Worm (Caenorhabditis elegans) whole organism, young adult: Measurements from ENCODE around the gene Y39A1A.27.
A peak's percentile ranks its signal among the peaks of the same experiment; 100 is the strongest.

Experiments used
- B0261.1 ChIP-seq: sonication (generic microtip); optimal IDR thresholded peaks from 2 replicates; lab custom pipeline; 2016; ENCODE audit warnings: mild to moderate bottlenecking, missing genetic modification characterization, moderate library complexity, missing compliant biosample characterization
- B0336.3 ChIP-seq: fragments of 200-800 bp; sonication (Bioruptor generic); IDR thresholded peaks from 2 replicates; pipeline ENCODE4 v1.3.6; 2022; ENCODE audit warnings: missing genetic modification characterization, missing compliant biosample characterization
- C06A6.2 ChIP-seq: fragments of 200-800 bp; sonication (Bioruptor generic); conservative IDR thresholded peaks from 2 replicates; pipeline ENCODE4 v1.3.6; 2022; ENCODE audit warnings: missing genetic modification characterization, missing compliant biosample characterization
- C17E4.6 ChIP-seq: fragments of 200-800 bp; sonication (Bioruptor generic); IDR thresholded peaks from 2 replicates; pipeline ENCODE4 v1.3.6; 2022; ENCODE audit warnings: missing genetic modification reagents, missing genetic modification characterization, missing compliant biosample characterization
- F37B4.10 ChIP-seq: fragments of 200-800 bp; sonication (Bioruptor generic); IDR thresholded peaks from 2 replicates; pipeline ENCODE4 v1.3.6; 2022; ENCODE audit warnings: missing genetic modification characterization, missing compliant biosample characterization
- F52B5.7 ChIP-seq: sonication (generic microtip); optimal IDR thresholded peaks from 2 replicates; lab custom pipeline; 2016; ENCODE audit warnings: mild to moderate bottlenecking, missing genetic modification characterization, missing compliant biosample characterization
- F57C9.4 ChIP-seq: sonication (generic microtip); optimal IDR thresholded peaks from 2 replicates; lab custom pipeline; 2017; ENCODE audit warnings: mild to moderate bottlenecking, missing genetic modification characterization, missing compliant biosample characterization
- T26A5.8 ChIP-seq: sonication (generic microtip); optimal IDR thresholded peaks from 2 replicates; lab custom pipeline; 2016; ENCODE audit warnings: missing genetic modification characterization, missing compliant biosample characterization
- Y53G8AR.9 ChIP-seq: fragments of 200-800 bp; sonication (Bioruptor generic); conservative IDR thresholded peaks from 2 replicates; pipeline ENCODE4 v1.3.6; 2022; ENCODE audit warnings: missing genetic modification reagents, missing genetic modification characterization, missing compliant biosample characterization
- Y67H2A.10 ChIP-seq: fragments of 200-800 bp; sonication (Bioruptor generic); conservative IDR thresholded peaks from 2 replicates; pipeline ENCODE4 v1.3.6; 2022; ENCODE audit warnings: missing genetic modification reagents, missing genetic modification characterization, missing compliant biosample characterization
- athp-1 ChIP-seq: sonication (generic microtip); optimal IDR thresholded peaks from 2 replicates; lab custom pipeline; 2017; ENCODE audit warnings: mild to moderate bottlenecking, missing genetic modification characterization, missing compliant biosample characterization
- bed-1 ChIP-seq: fragments of 200-800 bp; sonication (Bioruptor generic); IDR thresholded peaks from 2 replicates; pipeline ENCODE4 v1.3.6; 2022; ENCODE audit warnings: missing genetic modification reagents, missing genetic modification characterization, missing compliant biosample characterization
- bed-2 ChIP-seq: fragments of 200-800 bp; sonication (Bioruptor generic); IDR thresholded peaks from 2 replicates; pipeline ENCODE4 v1.3.6; 2022; ENCODE audit warnings: missing genetic modification reagents, missing genetic modification characterization, missing compliant biosample characterization
- ccch-3 ChIP-seq: fragments of 200-800 bp; sonication (Bioruptor generic); optimal IDR thresholded peaks from 2 replicates; lab custom pipeline; 2018; ENCODE audit warnings: mild to moderate bottlenecking, missing genetic modification characterization, missing compliant biosample characterization
- ceh-100 ChIP-seq: fragments of 200-800 bp; sonication (Bioruptor generic); IDR thresholded peaks from 2 replicates; pipeline ENCODE4 v1.3.6; 2022; ENCODE audit warnings: missing genetic modification reagents, missing genetic modification characterization, missing compliant biosample characterization
- ceh-79 ChIP-seq: sonication (generic microtip); optimal IDR thresholded peaks from 2 replicates; lab custom pipeline; 2017; ENCODE audit warnings: mild to moderate bottlenecking, missing genetic modification characterization, missing compliant biosample characterization
- chd-7 ChIP-seq: sonication (generic microtip); optimal IDR thresholded peaks from 2 replicates; lab custom pipeline; 2016; ENCODE audit warnings: mild to moderate bottlenecking, missing genetic modification characterization, moderate library complexity, missing compliant biosample characterization
- dpff-1 ChIP-seq: sonication (generic microtip); optimal IDR thresholded peaks from 2 replicates; lab custom pipeline; 2017; ENCODE audit warnings: mild to moderate bottlenecking, missing genetic modification characterization, missing compliant biosample characterization
- efl-1 ChIP-seq: fragments of 150-350 bp; optimal IDR thresholded peaks from 2 replicates; lab custom pipeline; 2014; ENCODE audit warnings: missing biosample characterization, missing genetic modification reagents, missing genetic modification characterization
- egl-18 ChIP-seq: fragments of 200-800 bp; sonication (Bioruptor generic); IDR thresholded peaks from 2 replicates; pipeline ENCODE4 v1.3.6; 2022; ENCODE audit warnings: missing genetic modification reagents, missing genetic modification characterization, missing compliant biosample characterization
- fkh-3 ChIP-seq: sonication (generic microtip); optimal IDR thresholded peaks from 2 replicates; lab custom pipeline; 2016; ENCODE audit warnings: mild to moderate bottlenecking, missing genetic modification characterization, missing compliant biosample characterization
- hlh-26 ChIP-seq: fragments of 200-800 bp; sonication (Bioruptor generic); conservative IDR thresholded peaks from 2 replicates; pipeline ENCODE4 v1.3.6; 2022; ENCODE audit warnings: missing genetic modification reagents, missing genetic modification characterization, missing compliant biosample characterization
- hrde-1 ChIP-seq: sonication (generic microtip); optimal IDR thresholded peaks from 2 replicates; lab custom pipeline; 2016; ENCODE audit warnings: missing genetic modification characterization, mild to moderate bottlenecking, missing compliant biosample characterization, moderate library complexity, missing genotype, missing genetic modification reagents, borderline replicate concordance
- let-607 ChIP-seq, 2 experiments: fragments of 200-800 bp in 1 of 2; sonication (Bioruptor generic) in 1 of 2; sonication (generic microtip) in 1 of 2; optimal IDR thresholded peaks; 2 replicates each; lab custom pipeline; 2016 to 2018; ENCODE audit warnings: mild to moderate bottlenecking in 2 of 2, missing compliant biosample characterization in 2 of 2, missing genetic modification characterization in 2 of 2, moderate library complexity in 2 of 2, missing genotype in 1 of 2
- lin-35 ChIP-seq, 3 experiments: fragments of 150-350 bp in 2 of 3; sonication (generic microtip) in 1 of 3; optimal IDR thresholded peaks; 2 replicates each; lab custom pipeline; 2014 to 2018; ENCODE audit warnings: missing biosample characterization in 3 of 3, missing genetic modification characterization in 3 of 3, missing genetic modification reagents in 3 of 3
- mcd-1 ChIP-seq: fragments of 200-800 bp; sonication (Bioruptor generic); IDR thresholded peaks from 2 replicates; pipeline ENCODE4 v1.3.6; 2022; ENCODE audit warnings: missing genetic modification reagents, missing genetic modification characterization, missing compliant biosample characterization
- nfya-2 ChIP-seq: fragments of 200-800 bp; sonication (Bioruptor generic); IDR thresholded peaks from 2 replicates; pipeline ENCODE4 v1.3.6; 2022; ENCODE audit warnings: missing genetic modification reagents, missing genetic modification characterization, missing compliant biosample characterization
- nfyb-1 ChIP-seq: fragments of 200-800 bp; sonication (Bioruptor generic); IDR thresholded peaks from 2 replicates; pipeline ENCODE4 v1.3.6; 2022; ENCODE audit warnings: missing genetic modification reagents, missing genetic modification characterization, missing compliant biosample characterization
- nhr-120 ChIP-seq: fragments of 200-800 bp; sonication (Bioruptor generic); IDR thresholded peaks from 2 replicates; pipeline ENCODE4 v1.3.6; 2022; ENCODE audit warnings: missing genetic modification characterization, missing compliant biosample characterization
- nhr-80 ChIP-seq: sonication (generic microtip); optimal IDR thresholded peaks from 2 replicates; lab custom pipeline; 2016; ENCODE audit warnings: missing genetic modification characterization, missing compliant biosample characterization
- somi-1 ChIP-seq: fragments of 200-800 bp; sonication (Bioruptor generic); optimal IDR thresholded peaks from 2 replicates; lab custom pipeline; 2018; ENCODE audit warnings: mild to moderate bottlenecking, missing genetic modification characterization, missing compliant biosample characterization
- tbx-9 ChIP-seq: sonication (generic microtip); optimal IDR thresholded peaks from 2 replicates; lab custom pipeline; 2016; ENCODE audit warnings: borderline replicate concordance, missing genetic modification characterization, inconsistent platforms, missing compliant biosample characterization
- zfh-2 ChIP-seq: fragments of 200-800 bp; sonication (Bioruptor generic); conservative IDR thresholded peaks from 2 replicates; pipeline ENCODE4 v1.3.6; 2022; ENCODE audit warnings: missing genetic modification reagents, missing genetic modification characterization, missing compliant biosample characterization
- zim-3 ChIP-seq: sonication (generic microtip); optimal IDR thresholded peaks from 2 replicates; lab custom pipeline; 2017; ENCODE audit warnings: mild to moderate bottlenecking, missing genetic modification characterization, moderate library complexity, missing compliant biosample characterization
- ztf-22 ChIP-seq: fragments of 200-800 bp; sonication (Bioruptor generic); optimal IDR thresholded peaks from 2 replicates; lab custom pipeline; 2018; ENCODE audit warnings: mild to moderate bottlenecking, missing genetic modification characterization, moderate library complexity, missing compliant biosample characterization
- ztf-26 ChIP-seq: sonication (generic microtip); optimal IDR thresholded peaks from 2 replicates; lab custom pipeline; 2017; ENCODE audit warnings: missing genetic modification characterization, missing compliant biosample characterization

The Y39A1A.27 gene

ce11 chrIII:10656069-10656468 lies 17.3 kb downstream of the Y39A1A.27 start:
- peak; percentile 60 for TF ChIP-seq nhr-80
- peak; percentile 67 to 85 for TF ChIP-seq let-607 (tag; optimal IDR thresholded peaks at IDR 0.05; lab: Kevin White, UChicago)
- no peak for TF ChIP-seq bed-1 (GFP tag; lab: Robert Waterston, UW)

DNA sequence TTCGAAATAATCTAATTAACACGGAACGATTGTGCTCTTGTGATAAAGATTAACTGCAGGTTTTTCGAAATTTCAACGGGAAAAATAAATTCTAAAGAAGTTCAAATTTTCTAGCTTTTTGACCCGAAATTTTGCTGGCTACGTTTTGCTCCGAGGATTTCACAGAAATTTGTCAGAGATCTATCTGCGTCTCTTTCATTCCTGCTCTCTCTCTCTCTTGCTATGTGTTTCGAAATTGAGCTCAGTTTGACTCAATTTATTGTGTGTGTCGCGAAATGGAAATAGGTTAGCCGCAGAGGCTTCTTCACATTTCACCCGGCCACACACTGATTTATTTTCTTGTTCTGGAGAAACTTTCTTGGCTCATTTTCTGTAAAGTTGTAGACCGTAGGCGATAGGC lies 18.9 kb downstream of the Y39A1A.27 start:
- TF ChIP-seq F52B5.7 (tag; lab: Kevin White, UChicago) (no peak), nfyb-1 (no peak), F57C9.4 (no peak), chd-7 (tag; lab: Kevin White, UChicago) (no peak), lin-35 (GFP tag; optimal IDR thresholded peaks at IDR 0.05; lab: Kevin White, UChicago) (no peak), efl-1 (GFP tag; lab: Kevin White, UChicago) (no peak)
- TF ChIP-seq, all 124 proteins: peak for 0

DNA sequence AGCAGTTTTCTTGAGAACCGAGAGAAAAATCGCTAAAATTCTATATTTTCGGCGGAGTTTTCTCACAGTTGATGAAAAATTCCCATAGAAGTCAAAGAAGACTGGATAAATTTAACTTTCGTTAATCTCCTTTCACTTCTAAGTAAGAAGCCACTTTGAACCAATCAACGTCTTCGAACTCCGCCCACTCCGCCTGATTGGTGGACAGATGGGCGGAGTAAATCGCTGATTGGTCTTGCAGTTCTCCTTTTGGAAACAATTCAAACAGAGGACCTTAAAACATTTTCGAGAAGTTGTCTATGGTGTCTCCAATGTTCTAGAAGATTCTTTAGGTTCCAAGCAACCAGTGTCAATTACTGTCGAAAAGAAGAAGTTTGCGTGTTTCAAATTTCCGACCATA lies 19.6 kb downstream of the Y39A1A.27 start:
- no peak for TF ChIP-seq zfh-2 (GFP tag; lab: Robert Waterston, UW)
- no peak for TF ChIP-seq mcd-1
- no peak for TF ChIP-seq T26A5.8 (tag; lab: Kevin White, UChicago)
- no peak for TF ChIP-seq F52B5.7 (tag; lab: Kevin White, UChicago)
- TF ChIP-seq somi-1 (GFP tag; lab: Kevin White, UChicago), result no peak
- TF ChIP-seq egl-18 (GFP tag; lab: Robert Waterston, UW), result no peak
- TF ChIP-seq F57C9.4, result no peak
- no peak for TF ChIP-seq tbx-9
- TF ChIP-seq nfya-2 (GFP tag; lab: Robert Waterston, UW), result no peak
- TF ChIP-seq hrde-1 (tag; lab: Kevin White, UChicago), result no peak

DNA sequence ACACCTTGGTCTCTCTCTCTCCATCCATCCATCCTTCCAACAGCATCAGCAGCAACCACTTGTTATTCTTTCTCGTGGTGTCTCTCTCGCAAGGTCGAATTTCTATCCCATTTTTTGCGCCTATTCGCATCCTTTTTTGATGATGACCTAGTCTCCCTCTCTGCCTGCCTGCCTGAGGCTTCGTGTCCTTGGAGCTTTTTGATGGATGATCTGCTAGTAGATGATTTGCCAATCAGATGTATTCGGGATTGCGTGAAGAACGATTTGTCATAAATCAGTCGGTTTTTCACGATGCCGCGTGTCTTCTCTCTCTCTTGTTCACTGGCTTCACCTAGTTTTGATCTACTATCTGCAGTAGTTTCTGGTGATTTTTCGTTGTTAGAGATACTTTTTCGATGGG lies 22.5 kb downstream of the Y39A1A.27 start:
- TF ChIP-seq T26A5.8 (tag; lab: Kevin White, UChicago) (no peak), bed-2 (GFP tag; lab: Robert Waterston, UW) (no peak), hlh-26 (GFP tag; lab: Robert Waterston, UW) (no peak), B0336.3 (no peak), C17E4.6 (GFP tag; lab: Robert Waterston, UW) (no peak), Y67H2A.10 (GFP tag; lab: Robert Waterston, UW) (no peak)

ce11 chrIII:10666640-10667039 lies 27.9 kb downstream of the Y39A1A.27 start:
- TF ChIP-seq ztf-26 (tag; lab: Kevin White, UChicago), result no peak
- no peak for TF ChIP-seq athp-1 (tag; lab: Kevin White, UChicago)
- TF ChIP-seq dpff-1 (tag; lab: Kevin White, UChicago), result no peak
- TF ChIP-seq F37B4.10 (GFP tag; lab: Robert Waterston, UW), result no peak
- no peak for TF ChIP-seq nfyb-1
- no peak for TF ChIP-seq fkh-3 (tag; lab: Kevin White, UChicago)
- TF ChIP-seq zim-3 (tag; lab: Kevin White, UChicago), result no peak
- no peak for TF ChIP-seq ccch-3 (GFP tag; lab: Kevin White, UChicago)
- TF ChIP-seq C06A6.2, result no peak
- TF ChIP-seq chd-7 (tag; lab: Kevin White, UChicago), result no peak
- no peak for TF ChIP-seq T26A5.8 (tag; lab: Kevin White, UChicago)
- TF ChIP-seq ceh-79 (tag; lab: Kevin White, UChicago), result no peak
- TF ChIP-seq Y53G8AR.9 (GFP tag; lab: Robert Waterston, UW), result no peak
- TF ChIP-seq nhr-120 (GFP tag; lab: Robert Waterston, UW), result no peak
- no peak for TF ChIP-seq ztf-22 (GFP tag; lab: Kevin White, UChicago)
- TF ChIP-seq ceh-100 (GFP tag; lab: Robert Waterston, UW), result no peak
- TF ChIP-seq B0261.1 (tag; lab: Kevin White, UChicago), result no peak
